Fruit fly (Drosophila melanogaster) whole organism, embryonic: ENCODE data around the gene CG14695.
A peak's percentile ranks its signal among the peaks of the same experiment; 100 is the strongest.

Experiments used
- Asciz ChIP-seq: fragments of 200-800 bp; sonication (Bioruptor generic); optimal IDR thresholded peaks from 2 replicates; lab custom pipeline; 2017; ENCODE audit warnings: missing biosample characterization, mild to moderate bottlenecking, missing genetic modification characterization, missing genetic modification reagents
- Atf6 ChIP-seq: fragments of 200-800 bp; sonication (Bioruptor generic); IDR thresholded peaks from 2 replicates; pipeline ENCODE4 v1.3.6; 2022; ENCODE audit warnings: missing biosample characterization, missing genetic modification characterization
- CG10979 ChIP-seq: fragments of 200-800 bp; sonication (Bioruptor generic); optimal IDR thresholded peaks from 2 replicates; lab custom pipeline; 2018; ENCODE audit warnings: missing biosample characterization, mild to moderate bottlenecking, missing genetic modification characterization, moderate library complexity
- CG12744 ChIP-seq: fragments of 200-800 bp; sonication (Bioruptor generic); optimal IDR thresholded peaks from 2 replicates; lab custom pipeline; 2016; ENCODE audit warnings: missing biosample characterization, missing genetic modification characterization
- CG13287 ChIP-seq: fragments of 200-800 bp; sonication (Bioruptor generic); IDR thresholded peaks from 2 replicates; pipeline ENCODE4 v1.3.6; 2022; ENCODE audit warnings: missing biosample characterization, missing genetic modification characterization; ENCODE audit not compliant: partially characterized antibody
- CG14667 ChIP-seq: fragments of 200-800 bp; sonication (Bioruptor generic); IDR thresholded peaks from 2 replicates; pipeline ENCODE4 v1.3.6; 2022; ENCODE audit warnings: missing biosample characterization, missing genetic modification characterization
- CG14965 ChIP-seq: fragments of 200-800 bp; sonication (Bioruptor generic); optimal IDR thresholded peaks from 2 replicates; lab custom pipeline; 2016; ENCODE audit warnings: missing biosample characterization, missing genetic modification characterization, borderline replicate concordance
- CG15479 ChIP-seq: fragments of 200-800 bp; sonication (Bioruptor generic); optimal IDR thresholded peaks from 3 replicates; lab custom pipeline; 2019; ENCODE audit warnings: missing biosample characterization, mild to moderate bottlenecking, missing genetic modification characterization, moderate library complexity
- CG1647 ChIP-seq: fragments of 200-800 bp; sonication (Bioruptor generic); optimal IDR thresholded peaks from 3 replicates; lab custom pipeline; 2016; ENCODE audit warnings: missing biosample characterization, missing genetic modification characterization
- CG16779 ChIP-seq: fragments of 200-800 bp; sonication (Bioruptor generic); IDR thresholded peaks from 2 replicates; pipeline ENCODE4 v1.3.6; 2022; ENCODE audit warnings: missing biosample characterization, missing genetic modification characterization
- CG17328 ChIP-seq: fragments of 200-800 bp; sonication (Bioruptor generic); IDR thresholded peaks from 2 replicates; pipeline ENCODE4 v1.3.6; 2022; ENCODE audit warnings: missing biosample characterization, missing genetic modification characterization
- CG17612 ChIP-seq: fragments of 200-800 bp; sonication (Bioruptor generic); IDR thresholded peaks from 2 replicates; pipeline ENCODE4 v1.3.6; 2022; ENCODE audit warnings: missing biosample characterization, missing genetic modification characterization
- CG42726 ChIP-seq: fragments of 200-800 bp; sonication (Bioruptor generic); IDR thresholded peaks from 2 replicates; pipeline ENCODE4 v1.3.6; 2022; ENCODE audit warnings: missing biosample characterization, missing genetic modification characterization; ENCODE audit not compliant: partially characterized antibody
- CG4854 ChIP-seq: fragments of 200-800 bp; sonication (Bioruptor generic); optimal IDR thresholded peaks from 2 replicates; lab custom pipeline; 2016; ENCODE audit warnings: missing biosample characterization, missing genetic modification characterization, inconsistent platforms
- CG8290 ChIP-seq, 3 experiments: fragments of 200-800 bp; sonication (Bioruptor generic); optimal IDR thresholded peaks; 2 replicates each; lab custom pipeline; 2016 to 2019; ENCODE audit warnings: missing biosample characterization in 3 of 3, missing genetic modification characterization in 3 of 3, mild to moderate bottlenecking in 2 of 3, moderate library complexity in 1 of 3
- CG9727 ChIP-seq: fragments of 200-800 bp; sonication (Bioruptor generic); optimal IDR thresholded peaks from 3 replicates; lab custom pipeline; 2017; ENCODE audit warnings: missing biosample characterization, mild to moderate bottlenecking, missing genetic modification characterization
- CG9932 ChIP-seq: fragments of 200-800 bp; sonication (Bioruptor generic); IDR thresholded peaks from 2 replicates; pipeline ENCODE4 v1.3.6; 2022; ENCODE audit warnings: missing biosample characterization, missing genetic modification characterization
- Drgx ChIP-seq: fragments of 200-800 bp; sonication (Bioruptor generic); IDR thresholded peaks from 2 replicates; pipeline ENCODE4 v1.3.6; 2022; ENCODE audit warnings: missing biosample characterization, missing genetic modification characterization
- E2f2 ChIP-seq: fragments of 200-800 bp; sonication (Bioruptor generic); IDR thresholded peaks from 2 replicates; pipeline ENCODE4 v1.3.6; 2022; ENCODE audit warnings: missing biosample characterization, missing genetic modification characterization
- Fer3 ChIP-seq: fragments of 200-800 bp; sonication (Bioruptor generic); optimal IDR thresholded peaks from 2 replicates; lab custom pipeline; 2018; ENCODE audit warnings: missing biosample characterization, mild to moderate bottlenecking, missing genetic modification characterization, moderate library complexity
- GATAe ChIP-seq: fragments of 200-800 bp; sonication (Bioruptor generic); conservative IDR thresholded peaks from 2 replicates; pipeline ENCODE4 v1.3.6; 2022; ENCODE audit warnings: missing biosample characterization, missing genetic modification characterization
- HLH4C ChIP-seq: fragments of 200-800 bp; sonication (Bioruptor generic); IDR thresholded peaks from 3 replicates; pipeline ENCODE4 v1.3.6; 2022; ENCODE audit warnings: missing biosample characterization, missing genetic modification characterization; ENCODE audit not compliant: partially characterized antibody
- Hr39 ChIP-seq: fragments of >200 bp; optimal IDR thresholded peaks from 2 replicates; lab custom pipeline; 2017
- Kr ChIP-seq: fragments of 200-800 bp; sonication (Bioruptor generic); optimal IDR thresholded peaks from 2 replicates; lab custom pipeline; 2017; ENCODE audit warnings: missing biosample characterization, mild to moderate bottlenecking, missing genetic modification characterization
- MESR4 ChIP-seq: fragments of 200-800 bp; sonication (Bioruptor generic); optimal IDR thresholded peaks from 2 replicates; lab custom pipeline; 2018; ENCODE audit warnings: missing biosample characterization, mild to moderate bottlenecking, missing genetic modification characterization, moderate library complexity
- Med ChIP-seq: fragments of 200-800 bp; sonication (Bioruptor generic); peaks from one replicate; lab custom pipeline; 2016; ENCODE audit warnings: missing biosample characterization, missing genetic modification characterization, mild to moderate bottlenecking, inconsistent platforms, moderate library complexity
- Myb ChIP-seq: fragments of 200-800 bp; sonication (Bioruptor generic); optimal IDR thresholded peaks from 2 replicates; lab custom pipeline; 2016; ENCODE audit warnings: missing biosample characterization, missing genetic modification characterization
- NfI ChIP-seq: fragments of 200-800 bp; sonication (Bioruptor generic); optimal IDR thresholded peaks from 3 replicates; lab custom pipeline; 2018; ENCODE audit warnings: missing biosample characterization, mild to moderate bottlenecking, missing genetic modification characterization, moderate library complexity
- Sin3A ChIP-seq: fragments of >200 bp; optimal IDR thresholded peaks from 2 replicates; lab custom pipeline; 2018
- cato ChIP-seq: fragments of 200-800 bp; sonication (Bioruptor generic); optimal IDR thresholded peaks from 2 replicates; lab custom pipeline; 2016; ENCODE audit warnings: missing biosample characterization, missing genetic modification characterization, borderline replicate concordance
- cg ChIP-seq: fragments of 200-800 bp; sonication (Bioruptor generic); optimal IDR thresholded peaks from 3 replicates; lab custom pipeline; 2019; ENCODE audit warnings: missing biosample characterization, mild to moderate bottlenecking, missing genetic modification characterization, moderate library complexity
- cwo ChIP-seq: fragments of 200-800 bp; sonication (Bioruptor generic); optimal IDR thresholded peaks from 3 replicates; lab custom pipeline; 2017; ENCODE audit warnings: missing biosample characterization, missing genetic modification characterization, mild to moderate bottlenecking, moderate library complexity, missing genetic modification reagents
- dpn ChIP-seq, 2 experiments: fragments of 200-800 bp; sonication (Bioruptor generic); optimal IDR thresholded peaks; 3 replicates each; lab custom pipeline; 2016; ENCODE audit warnings: missing biosample characterization in 2 of 2, missing genetic modification characterization in 2 of 2
- esg ChIP-seq: fragments of 200-800 bp; sonication (Bioruptor generic); conservative IDR thresholded peaks from 2 replicates; pipeline ENCODE4 v1.3.6; 2022; ENCODE audit warnings: missing biosample characterization, missing genetic modification characterization
- eve ChIP-seq, 2 experiments: fragments of >200 bp; optimal IDR thresholded peaks; 2 replicates each; lab custom pipeline; 2017; ENCODE audit warnings: missing biosample characterization in 2 of 2, missing genetic modification characterization in 2 of 2
- exex ChIP-seq: fragments of 200-800 bp; sonication (Bioruptor generic); optimal IDR thresholded peaks from 4 replicates; lab custom pipeline; 2018; ENCODE audit warnings: missing biosample characterization, mild to moderate bottlenecking, missing genetic modification characterization, moderate library complexity
- gsb ChIP-seq: fragments of 200-800 bp; sonication (Bioruptor generic); IDR thresholded peaks from 2 replicates; pipeline ENCODE4 v1.3.6; 2022; ENCODE audit warnings: missing biosample characterization, missing genetic modification characterization
- ham ChIP-seq: fragments of 200-800 bp; sonication (Bioruptor generic); IDR thresholded peaks from 2 replicates; pipeline ENCODE4 v1.3.6; 2022; ENCODE audit warnings: missing biosample characterization, missing genetic modification characterization
- her ChIP-seq: fragments of 200-800 bp; sonication (Bioruptor generic); optimal IDR thresholded peaks from 2 replicates; lab custom pipeline; 2016; ENCODE audit warnings: missing biosample characterization, missing genetic modification characterization
- insv ChIP-seq, 2 experiments: fragments of 200-800 bp; sonication (Bioruptor generic); optimal IDR thresholded peaks; 3 replicates each; lab custom pipeline; 2016 to 2018; ENCODE audit warnings: missing biosample characterization in 2 of 2, missing genetic modification characterization in 2 of 2
- kay ChIP-seq: fragments of 200-800 bp; sonication (Bioruptor generic); optimal IDR thresholded peaks from 2 replicates; lab custom pipeline; 2016; ENCODE audit warnings: missing biosample characterization, missing genetic modification characterization
- lola ChIP-seq, 3 experiments: fragments of >200 bp in 2 of 3; fragments of 200-800 bp in 1 of 3; sonication (Bioruptor generic) in 1 of 3; optimal IDR thresholded peaks; 2 replicates each; lab custom pipeline; 2017 to 2019; ENCODE audit warnings: missing biosample characterization in 3 of 3, missing genetic modification characterization in 3 of 3, mild to moderate bottlenecking in 1 of 3, moderate library complexity in 1 of 3
- pb ChIP-seq: fragments of 200-800 bp; sonication (Bioruptor generic); optimal IDR thresholded peaks from 3 replicates; lab custom pipeline; 2016; ENCODE audit warnings: missing biosample characterization, missing genetic modification characterization
- pzg ChIP-seq: fragments of 200-800 bp; sonication (Bioruptor generic); optimal IDR thresholded peaks from 3 replicates; lab custom pipeline; 2018; ENCODE audit warnings: missing biosample characterization, mild to moderate bottlenecking, missing genetic modification characterization, moderate library complexity
- sima ChIP-seq: fragments of 200-800 bp; sonication (Bioruptor generic); optimal IDR thresholded peaks from 2 replicates; lab custom pipeline; 2016; ENCODE audit warnings: missing biosample characterization, missing genetic modification characterization
- sob ChIP-seq: fragments of 200-800 bp; sonication (Bioruptor generic); IDR thresholded peaks from 2 replicates; pipeline ENCODE4 v1.3.6; 2022; ENCODE audit warnings: missing biosample characterization, missing genetic modification characterization
- unpg ChIP-seq: fragments of 200-800 bp; sonication (Bioruptor generic); optimal IDR thresholded peaks from 3 replicates; lab custom pipeline; 2018; ENCODE audit warnings: missing biosample characterization, mild to moderate bottlenecking, missing genetic modification characterization, moderate library complexity
- wdn ChIP-seq: fragments of 200-800 bp; sonication (Bioruptor generic); IDR thresholded peaks from 2 replicates; pipeline ENCODE4 v1.3.6; 2022; ENCODE audit warnings: missing biosample characterization, missing genetic modification characterization

Gene CG14695

dm6 chr3R:10888633-10889519 lies 9.8 kb upstream of the CG14695 start (continued):
- TF ChIP-seq cg (GFP tag; lab: Kevin White, UChicago) (peak; percentile 67), CG15479 (GFP tag; lab: Kevin White, UChicago) (no peak), Drgx (GFP tag; lab: Robert Waterston, UW) (peak; percentile 39), pzg (GFP tag; lab: Kevin White, UChicago) (no peak), CG9727 (GFP tag; lab: Kevin White, UChicago) (peak; percentile 23), pb (GFP tag; lab: Kevin White, UChicago) (no peak), CG9932 (GFP tag; lab: Robert Waterston, UW) (peak; percentile 75), eve (GFP tag; optimal IDR thresholded peaks at IDR 0.05; lab: Kevin White, UChicago) (no peak), dpn (GFP tag; optimal IDR thresholded peaks at IDR 0.05; lab: Kevin White, UChicago) (peak; percentile 19 to 26), Kr (GFP tag; lab: Kevin White, UChicago) (no peak), CG14965 (GFP tag; lab: Kevin White, UChicago) (no peak), CG16779 (peak; percentile 28; the same call in 1 of the 2 replicates), CG8290 (GFP tag; optimal IDR thresholded peaks at IDR 0.05; lab: Kevin White, UChicago) (no peak), CG8290 (tag; optimal IDR thresholded peaks at IDR 0.05; lab: Kevin White, UChicago) (peak in 1 of 2 experiments; percentile 65), Atf6 (GFP tag; lab: Robert Waterston, UW) (peak; percentile 56; the same call in 1 of the 2 replicates), CG1647 (GFP tag; lab: Kevin White, UChicago) (no peak), CG17612 (GFP tag; lab: Robert Waterston, UW) (0 out of 2 replicates have a peak, but pooled peaks have one; percentile 29), her (GFP tag; lab: Kevin White, UChicago) (peak; percentile 4), cato (GFP tag; lab: Kevin White, UChicago) (no peak), sima (GFP tag; lab: Kevin White, UChicago) (no peak), CG14667 (GFP tag; lab: Robert Waterston, UW) (no peak), wdn (no peak), esg (GFP tag; lab: Robert Waterston, UW) (no peak), CG13287 (GFP tag; lab: Robert Waterston, UW) (peak; percentile 37), E2f2 (no peak), exex (tag; lab: Kevin White, UChicago) (peak; percentile 58), GATAe (GFP tag; lab: Robert Waterston, UW) (no peak), Hr39 (lab: Kevin White, UChicago) (no peak), Med (GFP tag; lab: Kevin White, UChicago) (peak; percentile 90), CG4854 (GFP tag; lab: Kevin White, UChicago) (no peak), sob (GFP tag; lab: Robert Waterston, UW) (peak; percentile 6; the same call in 1 of the 2 replicates), insv (GFP tag; optimal IDR thresholded peaks at IDR 0.05; lab: Kevin White, UChicago) (no peak), CG17328 (GFP tag; lab: Robert Waterston, UW) (0 out of 2 replicates have a peak, but pooled peaks have one; percentile 12), CG12744 (GFP tag; lab: Kevin White, UChicago) (peak; percentile 6), unpg (GFP tag; lab: Kevin White, UChicago) (peak; percentile 35), CG10979 (tag; lab: Kevin White, UChicago) (no peak), CG42726 (no peak), HLH4C (GFP tag; lab: Robert Waterston, UW) (no peak), kay (GFP tag; lab: Kevin White, UChicago) (no peak), MESR4 (no peak), gsb (GFP tag; lab: Robert Waterston, UW) (no peak), Fer3 (tag; lab: Kevin White, UChicago) (peak; percentile 50), Myb (GFP tag; lab: Kevin White, UChicago) (no peak), lola (GFP tag; optimal IDR thresholded peaks at IDR 0.05; lab: Kevin White, UChicago) (no peak), cwo (peak; percentile 53), Asciz (GFP tag; lab: Kevin White, UChicago) (no peak), ham (GFP tag; lab: Robert Waterston, UW) (no peak), NfI (GFP tag; lab: Kevin White, UChicago) (peak; percentile 17), Sin3A (lab: Kevin White, UChicago) (no peak)
